Worm (Caenorhabditis elegans): ENCODE data around the gene itsn-1.
A peak's percentile ranks its signal among the peaks of the same experiment; 100 is the strongest.

The itsn-1 gene

DNA sequence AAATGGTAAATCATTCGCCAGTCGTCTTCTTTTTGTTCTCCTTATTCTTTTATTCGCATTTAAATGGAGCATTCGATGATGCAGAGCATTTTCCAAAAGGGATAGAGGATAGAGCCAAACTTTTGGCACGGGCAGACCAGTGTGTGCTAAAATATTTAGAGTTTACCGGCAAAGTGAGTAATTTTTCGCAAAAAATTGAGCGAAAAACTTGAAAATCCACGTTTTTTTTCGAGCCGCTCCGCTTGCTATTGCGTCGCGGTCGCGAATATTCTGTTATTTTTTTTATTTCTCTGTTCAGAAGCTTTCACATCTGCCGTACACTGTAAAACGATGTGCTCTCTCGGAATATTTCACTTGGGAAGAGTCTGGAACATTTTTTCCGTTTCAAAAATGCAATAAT is 30.6 kb upstream of the itsn-1 start, which contains the start of gene Y116A8C.43 (continued):
- TF ChIP-seq nfya-1 (tag; optimal IDR thresholded peaks at IDR 0.05; ENCODE audit: borderline replicate concordance, insufficient read depth) (no peak), lag-1 (GFP tag; IDR thresholded peaks at IDR 0.05) (no peak), madf-8 (GFP tag; conservative IDR thresholded peaks at IDR 0.05) (0 out of 2 replicates have a peak, but pooled peaks have one; percentile 8), tbx-9 (tag; optimal IDR thresholded peaks at IDR 0.05; ENCODE audit: borderline replicate concordance) (no peak), B0261.1 (tag; optimal IDR thresholded peaks at IDR 0.05) (no peak), bed-1 (GFP tag; IDR thresholded peaks at IDR 0.05) (no peak), dpff-1 (tag; optimal IDR thresholded peaks at IDR 0.05) (no peak), madf-10 (tag; optimal IDR thresholded peaks at IDR 0.05) (no peak), F22D6.2 (tag; optimal IDR thresholded peaks at IDR 0.05) (no peak), athp-1 (tag; optimal IDR thresholded peaks at IDR 0.05) (peak; percentile 63), cebp-2 (GFP tag; IDR thresholded peaks at IDR 0.05) (no peak), Y56A3A.18 (GFP tag; IDR thresholded peaks at IDR 0.05) (0 out of 2 replicates have a peak, but pooled peaks have one; percentile 53), rec-8 (tag; optimal IDR thresholded peaks at IDR 0.05) (no peak), B0035.1 (tag; optimal IDR thresholded peaks at IDR 0.05) (no peak), lsl-1 (GFP tag; optimal IDR thresholded peaks at IDR 0.05) (no peak), ceh-100 (GFP tag; IDR thresholded peaks at IDR 0.05) (peak; percentile 26), attf-5 (GFP tag; optimal IDR thresholded peaks at IDR 0.05) (peak; percentile 18), C17E4.6 (GFP tag; IDR thresholded peaks at IDR 0.05) (no peak), lsy-27 (tag; optimal IDR thresholded peaks at IDR 0.05; ENCODE audit: borderline replicate concordance, insufficient read depth) (no peak), die-1 (tag; optimal IDR thresholded peaks at IDR 0.05) (peak; percentile 34), nhr-80 (tag; optimal IDR thresholded peaks at IDR 0.05) (no peak), mel-28 (tag; optimal IDR thresholded peaks at IDR 0.05; ENCODE audit: borderline replicate concordance) (no peak), T07F8.4 (tag; optimal IDR thresholded peaks at IDR 0.05) (no peak), nhr-120 (GFP tag; IDR thresholded peaks at IDR 0.05) (no peak), Y95B8A.8 (GFP tag; IDR thresholded peaks at IDR 0.05) (0 out of 2 replicates have a peak, but pooled peaks have one; percentile 15), dox-1 (GFP tag; IDR thresholded peaks at IDR 0.05) (no peak), hrde-1 (tag; optimal IDR thresholded peaks at IDR 0.05; ENCODE audit: borderline replicate concordance) (peak; percentile 67), gei-17 (GFP tag; optimal IDR thresholded peaks at IDR 0.05) (no peak), snpc-4 (GFP tag; optimal IDR thresholded peaks at IDR 0.05) (peak; percentile 45), snpc-4 (tag; optimal IDR thresholded peaks at IDR 0.05) (peak in 1 of 4 experiments; percentile 88), B0019.2 (GFP tag; conservative IDR thresholded peaks at IDR 0.05) (no peak), hsf-1 (GFP tag; IDR thresholded peaks at IDR 0.05) (no peak), akir-1 (GFP tag; optimal IDR thresholded peaks at IDR 0.05) (no peak), hmg-20 (GFP tag; IDR thresholded peaks at IDR 0.05) (no peak), tbp1 (GFP tag; optimal IDR thresholded peaks at IDR 0.05) (peak; percentile 44), ets-4 (GFP tag; optimal IDR thresholded peaks at IDR 0.05) (no peak), ceh-27 (GFP tag; optimal IDR thresholded peaks at IDR 0.05) (no peak), nfyb-1 (GFP tag; IDR thresholded peaks at IDR 0.05) (0 out of 2 replicates have a peak, but pooled peaks have one; percentile 29), T26A5.8 (tag; optimal IDR thresholded peaks at IDR 0.05) (no peak), egrh-3 (GFP tag; IDR thresholded peaks at IDR 0.05) (no peak), cebp-1 (GFP tag; IDR thresholded peaks at IDR 0.05) (no peak), cebp-1 (tag; optimal IDR thresholded peaks at IDR 0.05) (peak; percentile 12), sdz-38 (tag; optimal IDR thresholded peaks at IDR 0.05) (no peak), Y79H2A.3 (GFP tag; conservative IDR thresholded peaks at IDR 0.05) (no peak), attf-6 (GFP tag; IDR thresholded peaks at IDR 0.05) (peak; percentile 92), K12H6.12 (tag; optimal IDR thresholded peaks at IDR 0.05) (no peak), hlh-12 (tag; optimal IDR thresholded peaks at IDR 0.05) (no peak), nfya-2 (GFP tag; IDR thresholded peaks at IDR 0.05) (no peak), dpl-1 (GFP tag; optimal IDR thresholded peaks at IDR 0.05) (no peak)
